Worm (Caenorhabditis elegans) whole organism, mixed stage, embryonic: ENCODE data around the gene H40L08.2.

Experiments used
- M03D4.4 ChIP-seq: sonication (generic microtip); optimal IDR thresholded peaks from 2 replicates; lab custom pipeline; 2017; ENCODE audit warnings: mild to moderate bottlenecking, missing genetic modification characterization, missing compliant biosample characterization
- blmp-1 ChIP-seq: fragments of 150-350 bp; optimal IDR thresholded peaks from 2 replicates; lab custom pipeline; 2014; ENCODE audit warnings: missing biosample characterization, missing genetic modification characterization
- ceh-39 ChIP-seq: fragments of 150-350 bp; optimal IDR thresholded peaks from 2 replicates; lab custom pipeline; 2014; ENCODE audit warnings: missing biosample characterization, missing genetic modification characterization
- ceh-43 ChIP-seq: fragments of 200-800 bp; sonication (Bioruptor generic); optimal IDR thresholded peaks from 2 replicates; lab custom pipeline; 2018; ENCODE audit warnings: mild to moderate bottlenecking, missing genetic modification characterization, moderate library complexity, missing compliant biosample characterization
- ceh-83 ChIP-seq: fragments of 200-800 bp; sonication (Bioruptor generic); optimal IDR thresholded peaks from 2 replicates; lab custom pipeline; 2018; ENCODE audit warnings: mild to moderate bottlenecking, missing genetic modification characterization, missing compliant biosample characterization
- ces-1 ChIP-seq: fragments of 150-350 bp; optimal IDR thresholded peaks from 2 replicates; lab custom pipeline; 2014; ENCODE audit warnings: missing biosample characterization, missing genetic modification reagents, missing genetic modification characterization
- cnd-1 ChIP-seq: fragments of 200-800 bp; sonication (Bioruptor generic); optimal IDR thresholded peaks from 2 replicates; lab custom pipeline; 2018; ENCODE audit warnings: mild to moderate bottlenecking, missing genetic modification characterization, missing compliant biosample characterization
- drap-1 ChIP-seq: fragments of 200-800 bp; sonication (Bioruptor generic); optimal IDR thresholded peaks from 3 replicates; lab custom pipeline; 2018; ENCODE audit warnings: mild to moderate bottlenecking, missing genetic modification characterization, missing compliant biosample characterization
- elt-1 ChIP-seq: sonication (generic microtip); optimal IDR thresholded peaks from 2 replicates; lab custom pipeline; 2017; ENCODE audit warnings: missing genetic modification characterization, mild to moderate bottlenecking, missing compliant biosample characterization, antibody characterized with exemption, moderate library complexity, borderline replicate concordance; ENCODE audit not compliant: insufficient read depth
- elt-3 ChIP-seq: fragments of 150-350 bp; optimal IDR thresholded peaks from 2 replicates; lab custom pipeline; 2014; ENCODE audit warnings: missing biosample characterization, missing genetic modification characterization
- flh-1 ChIP-seq: fragments of 200-800 bp; sonication (Bioruptor generic); optimal IDR thresholded peaks from 2 replicates; lab custom pipeline; 2018; ENCODE audit warnings: mild to moderate bottlenecking, missing genetic modification characterization, moderate library complexity, missing compliant biosample characterization
- ham-2 ChIP-seq: fragments of 200-800 bp; sonication (Bioruptor generic); optimal IDR thresholded peaks from 2 replicates; lab custom pipeline; 2018; ENCODE audit warnings: mild to moderate bottlenecking, missing genetic modification characterization, missing compliant biosample characterization
- hlh-1 ChIP-seq: fragments of 150-350 bp; optimal IDR thresholded peaks from 2 replicates; lab custom pipeline; 2014; ENCODE audit warnings: missing biosample characterization, missing genetic modification reagents, missing genetic modification characterization
- lin-13 ChIP-seq: fragments of 150-350 bp; optimal IDR thresholded peaks from 2 replicates; lab custom pipeline; 2014; ENCODE audit warnings: missing biosample characterization, missing genetic modification characterization
- lin-32 ChIP-seq: fragments of 200-800 bp; sonication (Bioruptor generic); optimal IDR thresholded peaks from 2 replicates; lab custom pipeline; 2018; ENCODE audit warnings: mild to moderate bottlenecking, missing genetic modification characterization, missing compliant biosample characterization
- mab-5 ChIP-seq: fragments of 150-350 bp; optimal IDR thresholded peaks from 2 replicates; lab custom pipeline; 2014; ENCODE audit warnings: missing biosample characterization, missing genetic modification characterization
- mep-1 ChIP-seq: fragments of 150-350 bp; optimal IDR thresholded peaks from 2 replicates; lab custom pipeline; 2017; ENCODE audit warnings: missing biosample characterization, missing genetic modification reagents, missing genetic modification characterization, inconsistent platforms
- mls-2 ChIP-seq: sonication (generic microtip); optimal IDR thresholded peaks from 2 replicates; lab custom pipeline; 2016; ENCODE audit warnings: mild to moderate bottlenecking, missing genetic modification characterization, moderate library complexity, missing compliant biosample characterization
- nhr-12 ChIP-seq: fragments of 150-350 bp; optimal IDR thresholded peaks from 2 replicates; lab custom pipeline; 2014; ENCODE audit warnings: missing biosample characterization, missing genetic modification characterization
- nhr-237 ChIP-seq: fragments of 150-350 bp; optimal IDR thresholded peaks from 2 replicates; lab custom pipeline; 2014; ENCODE audit warnings: missing biosample characterization, missing genetic modification characterization
- nhr-28 ChIP-seq: fragments of 150-350 bp; optimal IDR thresholded peaks from 2 replicates; lab custom pipeline; 2014; ENCODE audit warnings: missing biosample characterization, missing genetic modification characterization
- nhr-76 ChIP-seq: sonication (generic microtip); optimal IDR thresholded peaks from 2 replicates; lab custom pipeline; 2017; ENCODE audit warnings: missing biosample characterization, missing genetic modification characterization
- pha-4 ChIP-seq: fragments of 150-350 bp; optimal IDR thresholded peaks from 2 replicates; lab custom pipeline; 2018; ENCODE audit warnings: missing biosample characterization, missing genetic modification reagents, missing genetic modification characterization
- sem-2 ChIP-seq: fragments of 200-800 bp; sonication (Bioruptor generic); optimal IDR thresholded peaks from 2 replicates; lab custom pipeline; 2018; ENCODE audit warnings: mild to moderate bottlenecking, missing genetic modification characterization, missing compliant biosample characterization
- snpc-4 ChIP-seq: fragments of 150-350 bp; optimal IDR thresholded peaks from 2 replicates; lab custom pipeline; 2014; ENCODE audit warnings: missing biosample characterization, missing genetic modification characterization
- tbx-8 ChIP-seq: fragments of 200-800 bp; sonication (Bioruptor generic); optimal IDR thresholded peaks from 2 replicates; lab custom pipeline; 2018; ENCODE audit warnings: mild to moderate bottlenecking, missing genetic modification characterization, moderate library complexity, missing compliant biosample characterization
- unc-62 ChIP-seq: fragments of 150-350 bp; optimal IDR thresholded peaks from 2 replicates; lab custom pipeline; 2014; ENCODE audit warnings: missing biosample characterization, missing genetic modification reagents, missing genetic modification characterization
- zip-8 ChIP-seq: fragments of 150-350 bp; optimal IDR thresholded peaks from 2 replicates; lab custom pipeline; 2014; ENCODE audit warnings: missing biosample characterization, missing genetic modification characterization
- ztf-11 ChIP-seq: fragments of 150-350 bp; optimal IDR thresholded peaks from 2 replicates; lab custom pipeline; 2014; ENCODE audit warnings: missing biosample characterization, missing genetic modification characterization

The H40L08.2 gene

ce11 chrX:15077597-15078261 lies at the start of gene H40L08.2, which contains the start of the genes H40L08.8 and H40L08.7:
H40L08.2 (minus strand) TSS chrX:15077744.
H40L08.8 (minus strand) TSS chrX:15077633.
H40L08.7 (minus strand) TSS chrX:15077744.
- no peak for TF ChIP-seq mab-5 (tag; lab: Kevin White, UChicago)
- TF ChIP-seq zip-8 (tag; lab: Kevin White, UChicago), result no peak
- no peak for TF ChIP-seq M03D4.4 (tag; lab: Kevin White, UChicago)
- TF ChIP-seq blmp-1 (tag; lab: Kevin White, UChicago), result no peak
- TF ChIP-seq ham-2 (GFP tag; lab: Kevin White, UChicago), result peak; percentile 38
- TF ChIP-seq pha-4 (tag; lab: Kevin White, UChicago), result no peak

ce11 chrX:15127338-15127737 lies 49.8 kb upstream of the H40L08.2 start:
- TF ChIP-seq ces-1 (GFP tag; lab: Kevin White, UChicago) (no peak), drap-1 (GFP tag; lab: Kevin White, UChicago) (no peak), tbx-8 (GFP tag; lab: Kevin White, UChicago) (no peak), hlh-1 (tag; lab: Kevin White, UChicago) (no peak)

- TF ChIP-seq nhr-237 (no peak), ces-1 (GFP tag; lab: Kevin White, UChicago) (peak; percentile 88), nhr-76 (tag; lab: Kevin White, UChicago) (no peak), hlh-1 (tag; lab: Kevin White, UChicago) (no peak), nhr-12 (no peak)
Observed at ce11 chrX:15126736-15127135, 49.2 kb upstream of the H40L08.2 start.

ce11 chrX:15125138-15125537 lies 47.6 kb upstream of the H40L08.2 start:
- TF ChIP-seq mls-2 (tag; lab: Kevin White, UChicago) (no peak), ces-1 (GFP tag; lab: Kevin White, UChicago) (peak; percentile 85), nhr-28 (tag; lab: Kevin White, UChicago) (no peak)

- TF ChIP-seq mab-5 (tag; lab: Kevin White, UChicago) (no peak), lin-13 (tag; lab: Kevin White, UChicago) (no peak), nhr-12 (no peak), drap-1 (GFP tag; lab: Kevin White, UChicago) (no peak), tbx-8 (GFP tag; lab: Kevin White, UChicago) (no peak), snpc-4 (tag; lab: Kevin White, UChicago) (no peak), unc-62 (GFP tag; lab: Kevin White, UChicago) (no peak), ceh-39 (no peak), ceh-83 (GFP tag; lab: Kevin White, UChicago) (no peak), ham-2 (GFP tag; lab: Kevin White, UChicago) (no peak), zip-8 (tag; lab: Kevin White, UChicago) (no peak), mep-1 (tag; lab: Kevin White, UChicago) (no peak), nhr-237 (no peak), ceh-43 (GFP tag; lab: Kevin White, UChicago) (no peak), elt-1 (no peak), elt-3 (tag; lab: Kevin White, UChicago) (no peak), sem-2 (GFP tag; lab: Kevin White, UChicago) (no peak)
Observed at ce11 chrX:15120545-15120944, 43.0 kb upstream of the H40L08.2 start.

- no peak for TF ChIP-seq lin-13 (tag; lab: Kevin White, UChicago)
- no peak for TF ChIP-seq blmp-1 (tag; lab: Kevin White, UChicago)
- no peak for TF ChIP-seq nhr-28 (tag; lab: Kevin White, UChicago)
- TF ChIP-seq lin-32 (GFP tag; lab: Kevin White, UChicago), result no peak
- TF ChIP-seq ztf-11 (tag; lab: Kevin White, UChicago), result no peak
- no peak for TF ChIP-seq elt-1
- TF ChIP-seq mls-2 (tag; lab: Kevin White, UChicago), result no peak
- no peak for TF ChIP-seq flh-1 (GFP tag; lab: Kevin White, UChicago)
- no peak for TF ChIP-seq ceh-39
- TF ChIP-seq cnd-1 (tag; lab: Kevin White, UChicago), result no peak
Observed at ce11 chrX:15116514-15116913, 39.0 kb upstream of the H40L08.2 start, which contains the start of gene R07D5.2. R07D5.2 (minus strand) TSS chrX:15116614.
